Fruit fly (Drosophila melanogaster): Measurements from ENCODE around the gene CG33191.

CG33191 gene

dm6 chr3R:8739161-8739783, 40.5 kb downstream of the CG33191 start:
- TF ChIP-seq HLH106 (tag; optimal IDR thresholded peaks at IDR 0.05), result peak; percentile 20
- TF ChIP-seq woc (GFP tag; optimal IDR thresholded peaks at IDR 0.05), result peak; percentile 36
- TF ChIP-seq GATAd (GFP tag; optimal IDR thresholded peaks at IDR 0.05), result no peak
- no peak for TF ChIP-seq sv (GFP tag; optimal IDR thresholded peaks at IDR 0.05)
- peak; percentile 45 for TF ChIP-seq h (GFP tag; optimal IDR thresholded peaks at IDR 0.05)
- TF ChIP-seq Rel (GFP tag; optimal IDR thresholded peaks at IDR 0.05), result no peak
- no peak for TF ChIP-seq Rel (tag; optimal IDR thresholded peaks at IDR 0.05)
- no peak for TF ChIP-seq sage (GFP tag; optimal IDR thresholded peaks at IDR 0.05)
- no peak for TF ChIP-seq Hnf4 (GFP tag; optimal IDR thresholded peaks at IDR 0.05)
- peak; percentile 65 for TF ChIP-seq fru (GFP tag; optimal IDR thresholded peaks at IDR 0.05)
- peak in 1 of 2 experiments; percentile 35 for TF ChIP-seq foxo (GFP tag; optimal IDR thresholded peaks at IDR 0.05)
- no peak for TF ChIP-seq Mio (GFP tag; optimal IDR thresholded peaks at IDR 0.05)
- no peak for TF ChIP-seq pan (optimal IDR thresholded peaks at IDR 0.05)
- TF ChIP-seq OdsH (GFP tag; optimal IDR thresholded peaks at IDR 0.05), result peak; percentile 25
- TF ChIP-seq Vsx2 (GFP tag; optimal IDR thresholded peaks at IDR 0.05; ENCODE audit: partially characterized antibody), result no peak
- TF ChIP-seq Hr83 (GFP tag; optimal IDR thresholded peaks at IDR 0.05; ENCODE audit: poor library complexity, severe bottlenecking), result no peak
- TF ChIP-seq dmrt93B (GFP tag; optimal IDR thresholded peaks at IDR 0.05), result no peak
- TF ChIP-seq lola (GFP tag; optimal IDR thresholded peaks at IDR 0.05), result no peak
- peak; percentile 10 for TF ChIP-seq psq (GFP tag; optimal IDR thresholded peaks at IDR 0.05)
- no peak for TF ChIP-seq Myc (optimal IDR thresholded peaks at IDR 0.05)
- TF ChIP-seq N (GFP tag; optimal IDR thresholded peaks at IDR 0.05), result no peak
- TF ChIP-seq Hr78 (GFP tag; optimal IDR thresholded peaks at IDR 0.05), result no peak
- TF ChIP-seq Jra (GFP tag; optimal IDR thresholded peaks at IDR 0.05), result no peak
- no peak for TF ChIP-seq usp (GFP tag; optimal IDR thresholded peaks at IDR 0.05)
- no peak for TF ChIP-seq CG32264 (GFP tag; optimal IDR thresholded peaks at IDR 0.05)
- TF ChIP-seq Dif (GFP tag; optimal IDR thresholded peaks at IDR 0.05; ENCODE audit: partially characterized antibody), result no peak
- TF ChIP-seq Dfd (GFP tag; optimal IDR thresholded peaks at IDR 0.05), result no peak
- TF ChIP-seq CG9705 (GFP tag; optimal IDR thresholded peaks at IDR 0.05), result no peak
- TF ChIP-seq dsf (GFP tag; optimal IDR thresholded peaks at IDR 0.05; ENCODE audit: borderline replicate concordance), result no peak
- TF ChIP-seq CrebA (GFP tag; optimal IDR thresholded peaks at IDR 0.05; ENCODE audit: borderline replicate concordance), result no peak
- TF ChIP-seq jim (GFP tag; optimal IDR thresholded peaks at IDR 0.05), result no peak
- no peak for TF ChIP-seq brk (GFP tag; optimal IDR thresholded peaks at IDR 0.05)
- peak; percentile 40 for TF ChIP-seq Sp1 (GFP tag; optimal IDR thresholded peaks at IDR 0.05)
- TF ChIP-seq tai (GFP tag; optimal IDR thresholded peaks at IDR 0.05), result no peak
- peak; percentile 42 for TF ChIP-seq rgr (GFP tag; optimal IDR thresholded peaks at IDR 0.05)
- no peak for TF ChIP-seq br (GFP tag; optimal IDR thresholded peaks at IDR 0.05)
- TF ChIP-seq Abd-B (GFP tag; optimal IDR thresholded peaks at IDR 0.05), result no peak
- peak; percentile 1 for TF ChIP-seq ey (GFP tag; optimal IDR thresholded peaks at IDR 0.05)
- TF ChIP-seq dl (GFP tag; optimal IDR thresholded peaks at IDR 0.05; ENCODE audit: insufficient read depth in 1 of 2, partially characterized antibody in 2 of 2), result no peak

dm6 chr3R:8731597-8732263, 48.0 kb downstream of the CG33191 start, which contains the start of the genes M1BP and CG8202:
TSS of gene M1BP (minus strand) at chr3R:8731698.
TSS of gene CG8202 (plus strand) at chr3R:8732091.
- TF ChIP-seq lola (GFP tag; optimal IDR thresholded peaks at IDR 0.05) (no peak), Rel (GFP tag; optimal IDR thresholded peaks at IDR 0.05) (no peak), Rel (tag; optimal IDR thresholded peaks at IDR 0.05) (peak; percentile 65), sv (GFP tag; optimal IDR thresholded peaks at IDR 0.05) (peak; percentile 44), Dif (GFP tag; optimal IDR thresholded peaks at IDR 0.05; ENCODE audit: partially characterized antibody) (no peak), N (GFP tag; optimal IDR thresholded peaks at IDR 0.05) (no peak), Vsx2 (GFP tag; optimal IDR thresholded peaks at IDR 0.05; ENCODE audit: partially characterized antibody) (no peak), Hr78 (GFP tag; optimal IDR thresholded peaks at IDR 0.05) (no peak), Jra (GFP tag; optimal IDR thresholded peaks at IDR 0.05) (peak; percentile 44), ey (GFP tag; optimal IDR thresholded peaks at IDR 0.05) (peak; percentile 59), Mio (GFP tag; optimal IDR thresholded peaks at IDR 0.05) (peak; percentile 44), dl (GFP tag; optimal IDR thresholded peaks at IDR 0.05; ENCODE audit: insufficient read depth in 1 of 2, partially characterized antibody in 2 of 2) (no peak), woc (GFP tag; optimal IDR thresholded peaks at IDR 0.05) (peak; percentile 63), foxo (GFP tag; optimal IDR thresholded peaks at IDR 0.05) (peak in 1 of 2 experiments; percentile 89), CG9705 (GFP tag; optimal IDR thresholded peaks at IDR 0.05) (peak; percentile 78), GATAd (GFP tag; optimal IDR thresholded peaks at IDR 0.05) (no peak), sage (GFP tag; optimal IDR thresholded peaks at IDR 0.05) (peak; percentile 41), OdsH (GFP tag; optimal IDR thresholded peaks at IDR 0.05) (peak; percentile 83), brk (GFP tag; optimal IDR thresholded peaks at IDR 0.05) (no peak), CrebA (GFP tag; optimal IDR thresholded peaks at IDR 0.05; ENCODE audit: borderline replicate concordance) (no peak), psq (GFP tag; optimal IDR thresholded peaks at IDR 0.05) (peak; percentile 88), Sp1 (GFP tag; optimal IDR thresholded peaks at IDR 0.05) (peak; percentile 92), h (GFP tag; optimal IDR thresholded peaks at IDR 0.05) (peak; percentile 74), fru (GFP tag; optimal IDR thresholded peaks at IDR 0.05) (peak; percentile 75), tai (GFP tag; optimal IDR thresholded peaks at IDR 0.05) (no peak), dsf (GFP tag; optimal IDR thresholded peaks at IDR 0.05; ENCODE audit: borderline replicate concordance) (peak; percentile 35), Dfd (GFP tag; optimal IDR thresholded peaks at IDR 0.05) (no peak), Hr83 (GFP tag; optimal IDR thresholded peaks at IDR 0.05; ENCODE audit: poor library complexity, severe bottlenecking) (peak; percentile 58), CG32264 (GFP tag; optimal IDR thresholded peaks at IDR 0.05) (no peak), rgr (GFP tag; optimal IDR thresholded peaks at IDR 0.05) (peak; percentile 86), Hnf4 (GFP tag; optimal IDR thresholded peaks at IDR 0.05) (peak; percentile 70), dmrt93B (GFP tag; optimal IDR thresholded peaks at IDR 0.05) (peak; percentile 87), pan (optimal IDR thresholded peaks at IDR 0.05) (no peak), jim (GFP tag; optimal IDR thresholded peaks at IDR 0.05) (peak; percentile 32), Myc (optimal IDR thresholded peaks at IDR 0.05) (peak; percentile 42), Abd-B (GFP tag; optimal IDR thresholded peaks at IDR 0.05) (no peak), br (GFP tag; optimal IDR thresholded peaks at IDR 0.05) (peak; percentile 64), usp (GFP tag; optimal IDR thresholded peaks at IDR 0.05) (no peak), HLH106 (tag; optimal IDR thresholded peaks at IDR 0.05) (peak; percentile 91)

All from whole organism, wandering third instar larva.